Worm (Caenorhabditis elegans): ENCODE measurements around the gene nsph-3.1.

ce11 chrIV:10919770-10920169 is 29.8 kb upstream of the nsph-3.1 start, which contains the start of gene rbr-2:
- TF ChIP-seq tra-4 (tag; optimal IDR thresholded peaks at IDR 0.05) (no peak), scrt-1 (GFP tag; IDR thresholded peaks at IDR 0.05) (no peak), ama-1 (optimal IDR thresholded peaks at IDR 0.05) (no peak), ets-7 (tag; optimal IDR thresholded peaks at IDR 0.05) (no peak)

All from whole organism, early embryonic.